Fruit fly (Drosophila melanogaster) whole organism: ENCODE results near the gene Psa.

ENCODE experiments used
- CG8478 ChIP-seq: fragments of >200 bp; optimal IDR thresholded peaks from 2 replicates; lab custom pipeline; 2018; ENCODE audit warnings: inconsistent platforms
- Dll ChIP-seq: fragments of >200 bp; optimal IDR thresholded peaks from 2 replicates; lab custom pipeline; 2017
- EcR ChIP-seq, 2 experiments: fragments of >200 bp; optimal IDR thresholded peaks; 2 replicates each; lab custom pipeline; 2017; ENCODE audit warnings: missing biosample characterization in 2 of 2, missing genetic modification characterization in 2 of 2, missing genetic modification reagents in 2 of 2
- pan ChIP-seq: fragments of >200 bp; optimal IDR thresholded peaks from 2 replicates; lab custom pipeline; 2017
- psq ChIP-seq: fragments of >200 bp; optimal IDR thresholded peaks from 2 replicates; lab custom pipeline; 2017
- usp ChIP-seq: fragments of >200 bp; optimal IDR thresholded peaks from 2 replicates; lab custom pipeline; 2017; ENCODE audit warnings: missing biosample characterization, missing genetic modification characterization, mixed read lengths

The Psa gene

DNA sequence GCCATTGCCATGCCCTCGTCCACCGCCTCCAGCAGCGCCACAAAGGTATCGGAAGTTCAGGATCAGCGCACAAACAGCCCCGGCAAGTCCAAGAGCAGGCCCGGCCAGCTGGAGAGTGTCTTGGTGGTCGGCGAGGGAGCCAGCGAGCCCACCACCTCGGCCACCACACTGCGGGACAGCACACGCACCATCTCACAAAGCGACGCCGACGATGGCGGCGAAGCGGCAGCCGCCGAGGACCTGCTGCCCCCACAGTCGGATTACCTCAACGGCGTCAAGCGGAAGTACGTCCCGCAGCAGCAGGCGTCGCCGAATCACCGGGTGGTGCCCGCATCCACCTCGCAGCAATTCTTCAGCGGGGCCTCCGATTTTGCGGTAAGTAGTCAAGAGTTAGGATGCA lies 48.3 kb downstream of the Psa start:
- no peak for TF ChIP-seq pan (lab: Kevin White, UChicago)
- TF ChIP-seq CG8478 (lab: Kevin White, UChicago): no peak
- TF ChIP-seq psq (lab: Kevin White, UChicago): no peak
- no peak for TF ChIP-seq usp (GFP tag; lab: Kevin White, UChicago)
- TF ChIP-seq EcR (GFP tag; optimal IDR thresholded peaks at IDR 0.05; lab: Kevin White, UChicago): no peak
- no peak for TF ChIP-seq Dll

DNA sequence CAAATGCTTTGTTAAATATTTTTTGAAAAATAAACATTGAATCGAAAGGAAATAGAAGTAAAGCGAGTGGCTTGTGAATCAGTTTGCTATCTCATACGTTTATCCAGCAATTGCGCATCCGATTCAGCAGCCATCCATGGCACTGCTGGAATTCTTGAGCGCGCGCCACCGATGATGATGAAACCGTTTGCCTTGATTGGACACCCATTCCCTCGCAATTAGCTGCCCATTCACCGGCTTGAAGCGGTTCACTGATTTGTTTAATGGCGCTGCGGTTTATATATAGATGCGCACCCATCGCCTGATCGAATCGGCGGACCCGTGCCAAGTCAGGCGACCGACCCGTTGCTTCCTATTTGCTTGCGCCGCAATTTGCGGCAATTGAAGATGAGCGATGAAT lies 50.5 kb downstream of the Psa start, which contains the start of gene Pcyt2:
Gene Pcyt2 (plus strand): TSS at position 301 of the 400 bp plus-strand sequence.
- no peak for TF ChIP-seq psq (lab: Kevin White, UChicago)
- no peak for TF ChIP-seq EcR (GFP tag; optimal IDR thresholded peaks at IDR 0.05; lab: Kevin White, UChicago)

DNA sequence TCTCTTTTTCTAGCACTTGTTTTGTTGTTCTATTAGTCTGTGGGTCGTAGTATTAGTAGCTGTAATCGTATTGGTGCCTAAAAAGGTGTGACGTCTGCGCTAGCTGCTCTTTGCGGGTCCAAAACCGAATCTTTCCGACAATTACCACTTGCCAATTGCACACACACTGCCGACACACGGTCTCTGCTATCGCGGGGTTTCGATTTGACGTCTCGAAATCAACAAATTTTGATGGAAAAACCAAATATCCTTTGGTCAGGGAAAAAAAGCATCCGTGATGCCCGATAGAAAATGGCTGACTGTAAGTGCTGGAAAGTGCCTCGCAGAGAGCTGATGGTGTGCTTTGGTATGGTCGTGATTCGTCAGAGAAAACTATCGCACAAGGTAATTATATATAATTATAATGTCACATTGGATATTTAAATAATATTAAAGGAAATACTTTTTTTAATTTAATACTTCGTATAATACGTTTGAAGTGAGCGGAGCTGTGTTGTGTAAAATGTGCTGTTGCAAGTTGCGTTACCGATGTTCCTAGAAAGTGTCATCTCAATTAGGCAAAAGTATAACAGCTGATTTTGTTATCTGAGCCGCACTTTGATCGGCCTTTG lies 55.6 kb downstream of the Psa start, which contains the start of the genes Pex10 and CG12099:
Gene Pex10 (plus strand): TSS at position 51 of the 611 bp plus-strand sequence.
Gene CG12099 (minus strand): TSS at position 307 of the 611 bp plus-strand sequence.
- TF ChIP-seq EcR (GFP tag; optimal IDR thresholded peaks at IDR 0.05; lab: Kevin White, UChicago) (no peak), usp (GFP tag; lab: Kevin White, UChicago) (no peak), CG8478 (lab: Kevin White, UChicago) (no peak), Dll (no peak), psq (lab: Kevin White, UChicago) (no peak), pan (lab: Kevin White, UChicago) (no peak)

DNA sequence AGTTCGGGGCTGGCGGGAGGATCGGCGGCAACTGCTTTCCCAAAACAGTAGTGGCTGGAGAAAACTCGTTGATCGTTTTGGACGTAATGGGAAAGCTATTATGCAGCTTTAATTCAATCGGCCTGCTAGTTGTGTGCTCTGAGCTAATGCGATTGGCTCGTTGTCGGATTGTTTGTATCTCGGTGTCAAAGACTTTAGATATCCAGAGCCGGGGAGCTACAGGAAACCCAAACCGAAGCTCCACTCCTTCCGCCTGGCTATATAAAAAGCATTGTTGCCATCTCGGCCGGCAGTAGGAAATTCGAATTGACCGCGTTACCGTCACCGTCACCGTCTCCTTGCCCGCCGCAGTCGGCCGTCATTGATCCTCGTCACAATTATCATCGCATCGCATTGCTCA lies 62.4 kb downstream of the Psa start, which contains the start of gene CG12003:
Gene CG12003 (plus strand): TSS at position 301 of the 400 bp plus-strand sequence.
- no peak for TF ChIP-seq CG8478 (lab: Kevin White, UChicago)
- no peak for TF ChIP-seq usp (GFP tag; lab: Kevin White, UChicago)
- TF ChIP-seq EcR (GFP tag; optimal IDR thresholded peaks at IDR 0.05; lab: Kevin White, UChicago): no peak
- TF ChIP-seq psq (lab: Kevin White, UChicago): no peak
- TF ChIP-seq Dll: no peak
- no peak for TF ChIP-seq pan (lab: Kevin White, UChicago)

DNA sequence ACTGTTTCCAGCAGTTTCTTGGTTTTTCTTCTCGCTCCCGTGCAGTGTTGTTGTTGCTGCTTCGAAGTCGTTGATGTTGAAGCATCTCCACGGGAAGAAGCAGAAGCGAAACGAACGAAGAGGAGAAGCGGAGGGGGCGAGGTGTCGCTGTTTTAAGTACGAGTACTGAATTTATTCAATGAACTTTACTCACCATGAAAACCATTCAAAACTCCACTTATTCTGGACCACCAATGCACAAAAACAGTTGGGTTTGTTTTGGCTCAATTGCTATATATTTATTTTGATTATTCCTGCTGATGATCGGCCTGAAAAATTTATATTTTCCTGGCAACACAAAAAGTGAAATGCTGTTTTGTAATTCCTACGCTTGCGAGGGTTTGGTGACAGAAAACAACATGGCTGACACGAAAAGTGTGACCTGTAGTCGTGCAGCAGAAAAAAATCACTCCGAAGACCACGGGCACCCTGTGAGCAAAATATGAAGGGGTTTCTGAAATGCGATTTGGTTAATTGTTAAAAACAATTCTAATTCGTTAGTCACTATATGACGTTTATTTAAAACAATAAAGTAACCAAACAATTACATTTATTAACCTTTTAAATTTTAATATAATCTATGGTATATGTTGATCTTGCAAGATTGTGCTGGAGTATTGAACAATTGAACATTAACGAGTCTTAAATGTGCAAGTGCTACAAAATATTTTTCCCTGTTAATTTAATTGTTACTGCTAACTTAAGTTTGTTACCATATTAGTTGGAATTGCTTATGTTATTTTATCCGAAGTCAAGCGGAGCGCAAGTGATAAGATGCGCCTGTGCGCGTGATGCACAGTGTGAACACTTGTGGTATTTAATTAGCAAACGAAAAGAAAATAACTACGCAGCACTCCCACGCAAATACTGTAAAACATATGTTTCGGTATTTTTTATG lies 65.8 kb downstream of the Psa start, which contains the start of gene CG7879:
Gene CG7879 (minus strand): TSS at position 384 of the 937 bp plus-strand sequence.
- TF ChIP-seq usp (GFP tag; lab: Kevin White, UChicago): no peak
- no peak for TF ChIP-seq psq (lab: Kevin White, UChicago)
- no peak for TF ChIP-seq Dll
- no peak for TF ChIP-seq CG8478 (lab: Kevin White, UChicago)
- no peak for TF ChIP-seq EcR (GFP tag; optimal IDR thresholded peaks at IDR 0.05; lab: Kevin White, UChicago)
- TF ChIP-seq pan (lab: Kevin White, UChicago): no peak

DNA sequence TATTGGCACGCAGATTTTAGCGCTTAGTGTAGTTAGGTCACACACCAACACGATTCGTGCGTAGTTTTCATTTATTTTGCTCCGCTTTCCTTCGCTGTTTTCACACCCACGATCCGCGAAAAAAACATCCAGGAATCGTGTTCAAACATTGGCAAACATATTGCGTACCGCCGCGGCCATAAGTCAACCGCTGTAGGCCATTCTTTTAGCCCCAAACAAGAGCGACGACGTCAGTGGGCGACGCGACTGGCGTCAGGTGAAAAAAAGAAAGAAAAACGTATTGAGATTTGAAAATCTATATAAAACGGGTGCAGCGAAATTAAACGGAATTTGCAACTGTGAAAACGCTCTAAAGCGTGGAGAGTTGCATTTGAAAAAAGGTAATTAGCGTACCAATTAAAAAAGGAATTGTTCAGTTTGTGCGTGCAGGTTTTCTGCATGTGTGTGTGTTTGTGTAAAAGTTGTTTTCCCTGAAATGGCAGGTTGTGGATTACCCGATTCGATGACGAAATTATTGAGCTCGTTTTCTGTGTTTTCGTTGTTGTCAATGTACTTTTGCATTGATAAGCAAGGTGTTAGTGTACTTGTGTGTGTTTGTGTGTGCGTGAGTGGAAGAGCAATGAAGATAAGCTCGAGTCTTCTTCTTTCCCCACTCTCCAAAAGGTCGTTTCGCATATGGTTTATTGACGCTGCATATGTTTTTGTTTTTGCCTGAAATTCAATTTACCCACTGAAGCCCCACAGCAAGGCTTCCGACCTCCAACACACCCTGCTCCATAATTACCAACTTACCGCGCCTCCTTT lies 66.7 kb downstream of the Psa start, which contains the start of gene Tmep:
Gene Tmep (plus strand): TSS at position 20 of the 804 bp plus-strand sequence.
- no peak for TF ChIP-seq EcR (GFP tag; optimal IDR thresholded peaks at IDR 0.05; lab: Kevin White, UChicago)
- no peak for TF ChIP-seq psq (lab: Kevin White, UChicago)

DNA sequence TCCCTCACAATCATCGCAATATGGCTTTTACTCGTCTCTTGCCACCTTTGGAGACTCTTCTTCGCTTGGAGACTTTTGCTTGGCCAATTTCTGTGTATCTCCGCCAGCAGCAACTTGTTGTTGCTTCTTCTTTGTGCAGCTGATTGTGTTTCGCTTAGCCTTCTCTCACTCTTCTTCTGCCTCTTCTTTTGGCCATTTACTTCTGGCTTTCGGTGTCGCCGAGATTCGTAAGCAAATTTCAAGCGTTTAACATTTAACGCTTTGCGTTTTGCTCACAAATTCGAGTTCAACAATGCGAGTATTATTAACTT lies 67.3 kb downstream of the Psa start:
- TF ChIP-seq psq (lab: Kevin White, UChicago) (no peak), usp (GFP tag; lab: Kevin White, UChicago) (no peak), Dll (no peak), pan (lab: Kevin White, UChicago) (no peak), CG8478 (lab: Kevin White, UChicago) (no peak), EcR (GFP tag; optimal IDR thresholded peaks at IDR 0.05; lab: Kevin White, UChicago) (no peak)

DNA sequence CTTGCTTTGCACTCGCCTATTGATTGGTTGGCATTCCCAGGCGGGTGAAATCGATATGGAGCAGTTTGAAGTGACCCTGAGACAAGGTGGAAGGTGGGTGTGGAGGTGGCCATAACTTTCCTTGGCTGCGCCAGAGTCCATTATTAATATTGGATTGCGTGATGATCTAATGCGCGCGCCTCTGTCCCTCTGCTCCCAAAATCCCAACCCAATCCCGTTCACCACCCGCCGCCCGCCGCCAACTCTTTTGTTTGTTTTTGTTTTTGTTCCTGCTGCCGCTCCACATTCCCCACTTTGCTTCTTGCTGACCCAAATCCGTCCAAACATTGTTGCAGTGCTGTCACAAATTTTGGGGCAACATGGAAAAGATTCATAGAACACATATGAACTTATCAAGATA lies 68.4 kb downstream of the Psa start:
- TF ChIP-seq pan (lab: Kevin White, UChicago): no peak
- no peak for TF ChIP-seq usp (GFP tag; lab: Kevin White, UChicago)
- no peak for TF ChIP-seq Dll
- TF ChIP-seq psq (lab: Kevin White, UChicago): no peak
- TF ChIP-seq EcR (GFP tag; optimal IDR thresholded peaks at IDR 0.05; lab: Kevin White, UChicago): no peak
- no peak for TF ChIP-seq CG8478 (lab: Kevin White, UChicago)
